Fruit fly (Drosophila melanogaster) S2 (cell line): ENCODE measurements around the gene Bgb.
A peak's percentile ranks its signal among the peaks of the same experiment; 100 is the strongest.

ENCODE experiments used
- CG8478 ChIP-seq: fragments of >200 bp; optimal IDR thresholded peaks from 2 replicates; lab custom pipeline; 2018
- CTCF ChIP-seq, 2 experiments: fragments of >200 bp; optimal IDR thresholded peaks; 2 replicates each; lab custom pipeline; 2018

The Bgb gene

DNA sequence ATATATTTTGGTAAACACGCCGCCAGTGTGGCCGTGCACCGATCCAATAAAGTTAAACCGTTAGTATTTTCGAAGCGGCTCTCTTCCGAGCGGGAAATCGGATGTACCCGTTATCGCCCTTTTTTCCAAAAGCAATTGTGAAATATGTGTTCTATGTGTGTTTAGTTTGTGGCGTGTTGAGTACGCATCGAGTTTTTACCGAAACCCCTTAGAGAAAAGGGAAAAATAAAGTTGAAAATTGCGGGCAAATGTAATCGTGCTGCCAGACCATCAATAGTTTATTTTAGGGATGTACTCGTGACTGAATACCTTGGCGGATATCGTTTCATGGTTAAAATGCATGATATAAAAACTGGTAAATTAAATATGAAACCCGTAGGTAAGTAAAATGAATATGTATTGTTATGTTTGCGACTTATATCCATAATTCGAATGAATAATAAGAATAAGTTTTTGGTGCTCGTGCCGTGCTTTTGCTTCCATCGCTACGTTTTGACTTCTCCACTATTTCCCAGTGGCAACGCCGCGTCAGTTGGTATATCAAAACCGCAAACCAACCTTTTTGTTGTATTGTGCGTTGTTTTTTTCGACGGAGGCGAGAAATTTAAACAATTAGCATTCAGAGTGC lies at the start of gene Bgb, which contains the start of gene Mettl2:
Gene Bgb (plus strand): TSS at position 527 of the 628 bp plus-strand sequence.
Gene Mettl2 (minus strand): TSS at position 51 of the 628 bp plus-strand sequence.
- TF ChIP-seq CTCF (optimal IDR thresholded peaks at IDR 0.05; lab: Kevin White, UChicago) (peak in 1 of 2 experiments; percentile 13), CG8478 (lab: Kevin White, UChicago) (no peak)

dm6 chr3L:1590194-1590593 lies 49.3 kb upstream of the Bgb start:
- no peak for TF ChIP-seq CTCF (optimal IDR thresholded peaks at IDR 0.05; lab: Kevin White, UChicago)
- no peak for TF ChIP-seq CG8478 (lab: Kevin White, UChicago)

dm6 chr3L:1591692-1592371 lies 47.7 kb upstream of the Bgb start:
- TF ChIP-seq CTCF (optimal IDR thresholded peaks at IDR 0.05; lab: Kevin White, UChicago), result no peak
- no peak for TF ChIP-seq CG8478 (lab: Kevin White, UChicago)

dm6 chr3L:1592822-1593452 lies 46.6 kb upstream of the Bgb start:
- TF ChIP-seq CTCF (optimal IDR thresholded peaks at IDR 0.05; lab: Kevin White, UChicago) (no peak), CG8478 (lab: Kevin White, UChicago) (no peak)

DNA sequence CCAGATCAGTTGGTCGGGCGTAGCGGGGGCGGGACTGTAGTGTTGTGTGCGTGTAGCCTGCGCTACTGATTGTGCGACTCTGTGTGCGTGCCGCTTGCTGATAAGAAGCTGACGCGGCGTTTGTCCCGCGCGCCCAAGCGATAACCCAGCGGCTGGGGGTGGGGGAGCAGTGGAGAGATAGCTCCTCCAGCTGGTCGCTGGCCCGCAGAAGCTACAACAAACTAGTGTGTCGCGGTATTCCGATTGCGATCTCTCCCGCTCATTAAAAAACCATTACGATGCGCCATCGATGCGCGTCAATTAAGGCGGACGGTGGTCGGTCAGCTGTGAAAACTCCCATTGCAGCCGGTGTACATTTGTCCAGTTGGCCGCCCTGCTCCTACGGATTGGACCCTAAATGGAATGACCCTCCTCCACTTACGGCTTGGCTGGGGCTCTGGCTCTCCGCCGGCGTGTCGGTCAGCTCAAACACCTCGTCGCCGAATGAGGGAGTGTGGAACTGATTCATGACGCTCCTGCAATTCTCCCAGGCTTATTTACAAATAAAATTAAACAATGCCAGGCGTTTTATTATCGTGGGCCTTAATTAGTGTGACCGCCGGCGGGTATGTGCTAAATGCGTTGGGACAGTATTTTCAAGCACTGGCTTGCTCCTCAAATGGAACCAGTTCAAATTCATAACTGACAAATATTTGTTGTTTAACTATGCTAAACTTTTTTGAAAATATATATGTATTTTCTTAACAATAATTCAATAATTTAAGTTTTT lies 37.3 kb upstream of the Bgb start, which contains the start of gene CG12104:
Gene CG12104 (minus strand): TSS at position 611 of the 769 bp plus-strand sequence.
- TF ChIP-seq CG8478 (lab: Kevin White, UChicago), result no peak
- no peak for TF ChIP-seq CTCF (optimal IDR thresholded peaks at IDR 0.05; lab: Kevin White, UChicago)

DNA sequence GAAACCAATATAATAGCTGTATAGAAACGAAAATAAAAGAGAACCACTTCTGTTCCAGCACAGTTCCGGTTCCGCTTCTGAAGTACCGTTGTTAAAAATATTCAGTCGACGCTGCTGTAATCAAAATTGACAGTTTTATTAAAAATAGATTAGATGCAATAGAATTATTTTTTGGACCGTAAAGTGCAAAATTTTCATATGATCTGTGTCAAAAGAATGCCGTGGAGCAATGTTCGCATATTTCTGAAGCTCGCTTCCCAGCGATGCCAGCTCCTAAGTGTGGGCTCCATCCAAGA lies 36.7 kb upstream of the Bgb start, which contains the start of the genes CG18170 and CG33791:
Gene CG18170 (plus strand): TSS at position 122 of the 296 bp plus-strand sequence.
Gene CG33791 (plus strand): TSS at position 122 of the 296 bp plus-strand sequence.
- TF ChIP-seq CG8478 (lab: Kevin White, UChicago) (no peak), CTCF (optimal IDR thresholded peaks at IDR 0.05; lab: Kevin White, UChicago) (no peak)

DNA sequence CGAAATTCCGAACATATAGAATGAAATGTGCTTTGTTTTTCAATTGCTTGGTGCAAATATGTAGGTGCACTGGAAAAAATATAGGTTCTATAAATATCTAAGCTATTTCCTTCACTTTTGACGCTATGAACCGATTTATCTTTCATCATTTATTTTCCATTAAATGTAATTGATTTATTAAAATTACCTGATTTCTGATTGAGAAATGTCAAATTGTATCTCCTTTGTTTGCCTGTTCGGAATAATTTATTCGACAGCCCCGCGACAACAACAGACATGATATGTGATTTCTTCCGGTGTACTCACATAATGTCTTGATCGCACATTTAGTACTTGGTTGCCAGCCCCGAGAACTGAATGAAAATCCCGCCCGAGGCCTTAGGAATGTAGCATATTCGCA lies 29.9 kb upstream of the Bgb start:
- TF ChIP-seq CG8478 (lab: Kevin White, UChicago) (no peak), CTCF (optimal IDR thresholded peaks at IDR 0.05; lab: Kevin White, UChicago) (no peak)

dm6 chr3L:1614465-1615084 lies 24.9 kb upstream of the Bgb start:
- no peak for TF ChIP-seq CTCF (optimal IDR thresholded peaks at IDR 0.05; lab: Kevin White, UChicago)
- TF ChIP-seq CG8478 (lab: Kevin White, UChicago), result no peak

- no peak for TF ChIP-seq CTCF (optimal IDR thresholded peaks at IDR 0.05; lab: Kevin White, UChicago)
- no peak for TF ChIP-seq CG8478 (lab: Kevin White, UChicago)
Measured at dm6 chr3L:1615701-1616100, 23.8 kb upstream of the Bgb start, which contains the start of gene CG12105. CG12105 (minus strand) TSS chr3L:1615801.

dm6 chr3L:1618116-1618727 lies 21.3 kb upstream of the Bgb start, which contains the start of the genes CG13926, ABCB7 and CG33230:
CG13926 (minus strand) TSS chr3L:1618158.
ABCB7 (plus strand) TSS chr3L:1618414.
CG33230 (plus strand) TSS chr3L:1618414.
- TF ChIP-seq CTCF (optimal IDR thresholded peaks at IDR 0.05; lab: Kevin White, UChicago) (no peak), CG8478 (lab: Kevin White, UChicago) (no peak)

DNA sequence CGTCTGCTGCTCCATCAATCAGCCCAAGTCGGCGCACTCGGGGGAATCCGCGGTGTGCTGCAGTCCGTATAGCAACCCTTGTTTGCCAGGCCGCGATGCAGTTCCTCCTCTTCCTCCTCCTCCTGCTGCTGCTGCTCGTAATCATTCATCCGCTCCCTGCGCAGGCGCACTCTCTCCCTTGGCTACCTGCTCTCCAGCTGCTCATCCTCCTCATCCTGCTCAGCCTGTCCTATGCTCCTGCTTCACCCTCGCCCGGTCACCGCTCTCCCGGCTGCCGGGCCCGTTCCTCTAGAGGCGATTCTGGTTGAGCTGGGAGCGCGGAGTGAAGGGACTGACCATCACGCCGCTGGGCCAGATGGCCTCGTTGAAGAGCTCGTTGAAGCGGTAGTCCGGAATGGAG lies 12.6 kb upstream of the Bgb start:
- no peak for TF ChIP-seq CG8478 (lab: Kevin White, UChicago)
- TF ChIP-seq CTCF (optimal IDR thresholded peaks at IDR 0.05; lab: Kevin White, UChicago), result no peak

- TF ChIP-seq CTCF (optimal IDR thresholded peaks at IDR 0.05; lab: Kevin White, UChicago) (no peak), CG8478 (lab: Kevin White, UChicago) (no peak)
Measured at dm6 chr3L:1628176-1628866, 11.2 kb upstream of the Bgb start, which contains the start of gene CG13928. CG13928 (minus strand) TSS chr3L:1628377.
